Fruit fly (Drosophila melanogaster): ENCODE data around the gene GstT4.
A peak's percentile ranks its signal among the peaks of the same experiment; 100 is the strongest.

The GstT4 gene

DNA sequence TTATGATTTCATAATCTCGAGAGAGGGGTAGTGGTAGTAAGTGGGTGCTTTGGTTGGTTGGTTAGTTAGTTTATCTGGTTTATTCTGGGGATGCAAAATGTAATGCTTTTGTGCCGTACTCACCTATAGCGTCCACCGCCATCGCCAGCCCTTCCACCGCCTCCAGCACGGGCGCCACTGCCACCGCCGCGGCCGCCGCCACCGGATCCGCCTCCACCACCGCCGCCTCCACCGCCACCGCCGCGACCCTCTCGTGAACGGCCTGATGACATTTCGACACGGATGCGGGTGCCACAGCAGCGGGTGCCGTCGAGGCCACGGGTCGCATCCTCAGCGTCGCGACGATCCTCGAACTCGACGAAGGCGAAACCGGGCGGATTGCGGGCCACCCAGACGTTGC lies 20.4 kb upstream of the GstT4 start:
- no peak for TF ChIP-seq noc (tag; optimal IDR thresholded peaks at IDR 0.05)

DNA sequence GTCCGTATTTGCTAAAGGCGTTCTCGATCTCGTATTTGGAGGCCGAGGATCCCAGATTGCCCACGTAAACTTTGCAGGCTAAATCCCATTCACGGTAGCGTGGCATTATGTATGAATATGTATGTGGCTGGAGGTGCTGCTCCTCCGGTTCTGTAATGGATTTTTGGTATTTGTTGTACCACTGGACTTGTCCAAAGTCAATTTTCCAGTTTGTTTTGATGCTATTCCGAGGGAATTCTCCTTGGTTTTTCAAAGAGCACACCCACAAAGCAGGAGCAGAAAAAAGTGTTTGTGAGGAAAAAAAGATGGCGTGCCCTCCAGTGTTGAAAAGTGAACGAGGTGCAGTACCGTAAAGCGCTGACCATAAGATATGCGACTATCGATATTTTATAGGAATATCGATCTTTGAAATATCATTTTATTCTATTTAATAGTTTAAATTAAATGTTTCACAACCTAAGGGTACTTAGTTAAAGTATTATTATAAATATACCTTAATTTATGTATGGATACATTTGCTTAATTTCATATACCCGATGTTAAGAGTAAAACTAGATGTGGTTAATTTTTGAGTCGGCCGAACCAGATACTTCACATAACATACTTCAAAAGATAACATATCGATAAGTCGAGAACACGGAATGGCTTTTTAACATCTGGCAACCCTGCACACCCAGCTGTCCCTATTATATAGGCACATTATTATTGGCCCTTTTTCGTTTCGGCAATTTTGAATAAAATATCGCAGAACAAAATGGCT lies 19.8 kb upstream of the GstT4 start, which contains the start of the genes Rbp1-like and Tim9a:
TSS of gene Rbp1-like (minus strand) at position 295 of the 760 bp plus-strand sequence.
TSS of gene Tim9a (plus strand) at position 628 of the 760 bp plus-strand sequence.
- peak; percentile 66 for TF ChIP-seq noc (tag; optimal IDR thresholded peaks at IDR 0.05)

DNA sequence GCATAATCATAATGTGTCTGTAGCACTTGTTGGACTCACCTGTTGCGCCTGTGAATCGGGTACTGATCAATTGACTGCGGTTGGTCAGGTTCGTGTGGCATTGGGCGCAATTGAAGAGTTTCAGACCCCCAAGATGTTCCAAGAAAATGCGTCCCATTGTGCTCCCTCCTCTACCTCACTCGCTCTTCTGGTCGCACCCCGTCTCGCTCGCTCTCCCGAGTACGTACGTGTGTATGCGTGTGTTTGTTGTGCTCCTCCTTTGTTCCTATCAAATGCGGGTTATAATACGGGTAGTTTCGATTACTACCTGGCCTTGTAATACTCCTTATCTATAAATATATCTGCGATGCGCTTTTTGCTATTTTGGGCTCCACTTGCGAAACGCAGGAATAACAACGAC lies 17.8 kb upstream of the GstT4 start:
- no peak for TF ChIP-seq noc (tag; optimal IDR thresholded peaks at IDR 0.05)

DNA sequence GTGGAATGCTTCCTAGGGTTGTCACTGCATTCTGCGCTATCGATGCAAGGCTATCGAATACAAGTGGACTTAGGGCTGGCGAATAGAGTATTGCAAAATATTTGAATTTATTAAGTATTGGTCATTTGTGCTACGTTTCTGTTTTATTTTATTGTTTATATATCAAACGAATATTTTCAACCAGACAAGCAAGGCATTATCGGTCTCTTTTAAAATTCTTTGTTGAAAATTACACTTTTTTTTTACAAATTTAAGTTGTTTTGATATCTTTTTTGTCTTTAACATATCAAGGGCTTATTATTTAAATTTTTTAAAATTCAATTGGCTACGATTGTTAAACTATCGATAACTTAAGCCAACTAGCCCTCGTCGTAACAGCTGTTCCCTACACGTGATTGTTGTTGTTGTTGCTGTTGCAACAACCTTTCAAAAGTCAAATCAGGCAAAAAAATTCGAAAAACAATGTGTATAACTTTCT lies 17.1 kb upstream of the GstT4 start, which contains the start of the genes Ype and CG1662:
TSS of gene Ype (minus strand) at position 45 of the 478 bp plus-strand sequence.
TSS of gene CG1662 (plus strand) at position 191 of the 478 bp plus-strand sequence.
- peak; percentile 81 for TF ChIP-seq noc (tag; optimal IDR thresholded peaks at IDR 0.05)

- TF ChIP-seq noc (tag; optimal IDR thresholded peaks at IDR 0.05), result peak; percentile 97
Measured at dm6 chrX:13390465-13391173, 13.9 kb upstream of the GstT4 start.

DNA sequence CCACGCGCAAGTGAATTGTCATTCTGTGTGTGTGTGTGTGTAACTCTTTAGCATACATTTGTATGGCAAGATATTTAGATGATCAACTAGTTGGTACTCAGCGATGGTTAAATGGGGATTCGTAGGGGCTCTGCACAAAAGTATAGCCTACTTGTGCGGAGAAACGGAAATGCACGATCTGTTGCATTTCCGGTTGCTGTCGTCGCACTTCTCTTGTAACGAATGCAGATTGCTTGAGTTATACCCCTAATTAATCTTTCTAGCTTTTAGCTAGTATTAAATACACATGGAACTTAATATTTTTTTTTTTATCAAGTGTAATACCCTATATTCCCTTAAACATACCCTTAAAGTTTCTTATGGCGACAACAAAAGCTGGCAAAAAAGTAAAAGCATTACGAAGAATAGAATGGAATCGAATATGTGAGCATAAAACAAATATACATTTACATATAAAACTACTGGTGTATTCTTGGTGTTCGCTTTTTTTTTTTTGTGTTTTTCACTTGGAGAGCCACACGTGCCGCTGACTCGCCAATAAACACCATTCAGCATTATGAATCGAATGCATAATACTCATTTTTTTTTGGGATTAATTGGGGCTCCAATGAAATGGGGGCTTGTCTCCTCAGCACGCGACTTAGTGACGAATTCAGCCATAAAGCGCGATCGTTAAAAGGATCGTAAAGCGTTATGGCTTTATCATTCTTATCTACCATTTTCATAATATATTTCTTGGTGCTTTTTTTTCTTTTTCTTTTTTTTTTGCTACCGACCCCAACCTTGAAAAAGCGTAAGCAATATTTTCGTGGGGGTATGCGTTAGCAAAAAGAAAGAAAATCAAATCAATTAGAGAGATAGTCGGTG lies 13.1 kb upstream of the GstT4 start:
- peak; percentile 81 for TF ChIP-seq noc (tag; optimal IDR thresholded peaks at IDR 0.05)

- no peak for TF ChIP-seq noc (tag; optimal IDR thresholded peaks at IDR 0.05)
Measured at dm6 chrX:13392041-13392353, 12.6 kb upstream of the GstT4 start.

DNA sequence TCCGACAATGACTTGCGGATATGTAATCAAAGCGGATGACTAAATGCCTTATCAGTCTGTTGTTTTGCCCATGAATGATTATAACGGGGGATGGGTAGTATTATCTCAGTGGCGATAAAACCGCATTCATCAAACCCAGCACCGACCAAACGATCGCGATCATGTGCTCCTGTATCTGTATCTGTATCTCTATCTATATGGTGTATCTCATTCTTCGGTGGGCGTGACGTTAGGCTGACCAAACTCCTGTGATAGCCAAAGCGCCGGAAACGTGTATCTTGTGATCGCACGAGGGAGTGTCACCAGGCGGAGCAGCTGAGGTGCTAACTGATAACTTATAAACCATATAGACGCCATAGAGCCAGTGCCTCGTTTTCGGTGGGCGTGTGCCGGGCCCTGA lies 11.8 kb upstream of the GstT4 start:
- peak; percentile 6 for TF ChIP-seq noc (tag; optimal IDR thresholded peaks at IDR 0.05)

DNA sequence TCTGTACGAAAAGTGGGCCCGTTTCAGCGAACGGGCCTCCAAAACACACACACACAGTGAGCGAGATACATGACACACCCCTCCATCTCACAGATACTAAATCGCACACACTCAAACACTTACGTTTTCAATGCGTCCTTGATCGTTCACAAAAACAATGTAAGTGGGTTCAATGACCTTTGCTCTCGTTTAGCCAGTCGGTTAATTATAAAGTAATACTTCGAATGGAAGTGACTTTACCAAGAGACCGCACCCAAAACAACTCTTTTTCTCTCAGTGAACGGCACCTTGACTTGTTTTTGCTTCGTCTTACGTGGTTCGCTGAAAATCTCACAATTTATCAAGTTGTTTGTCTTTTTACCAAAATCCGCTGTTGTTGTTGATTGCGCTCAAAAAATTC lies 10.2 kb upstream of the GstT4 start:
- TF ChIP-seq noc (tag; optimal IDR thresholded peaks at IDR 0.05), result no peak

- no peak for TF ChIP-seq noc (tag; optimal IDR thresholded peaks at IDR 0.05)
Measured at dm6 chrX:13395020-13395419, 9.5 kb upstream of the GstT4 start.

dm6 chrX:13395988-13396377 lies 8.6 kb upstream of the GstT4 start:
- no peak for TF ChIP-seq noc (tag; optimal IDR thresholded peaks at IDR 0.05)

DNA sequence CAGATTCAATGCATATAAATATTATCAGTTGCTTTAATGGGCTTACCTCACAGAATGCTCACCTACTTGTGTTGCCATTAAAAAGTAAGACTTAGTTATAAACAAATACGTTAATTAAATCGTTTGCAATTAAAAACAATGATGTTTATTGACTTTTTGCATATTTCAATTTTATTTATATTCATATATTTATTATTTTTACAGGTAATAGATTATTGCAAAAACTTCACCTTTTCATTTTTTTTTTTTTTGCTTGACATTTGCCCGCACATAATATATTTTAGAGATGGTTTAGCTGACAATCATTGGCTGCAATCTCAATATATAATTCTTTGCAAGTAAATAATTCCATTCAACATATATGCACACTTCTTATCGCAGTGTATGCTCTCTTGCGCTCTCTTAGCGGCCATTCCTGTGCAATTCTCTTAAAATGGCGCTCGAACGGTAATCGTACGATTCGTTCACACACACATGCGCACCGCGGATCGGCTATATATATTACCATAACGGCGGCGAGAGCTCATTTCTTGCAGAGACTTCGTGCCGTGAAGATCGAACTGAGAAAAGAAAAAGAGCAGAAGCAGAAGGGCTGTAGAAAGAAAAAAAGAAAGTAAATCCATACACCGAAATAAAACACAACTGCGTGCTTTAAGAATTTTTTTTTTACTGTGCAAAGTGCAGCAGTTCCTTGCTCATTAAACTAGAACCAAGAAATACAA lies 8.0 kb upstream of the GstT4 start, which contains the start of gene Bcat:
TSS of gene Bcat (plus strand) at position 522 of the 722 bp plus-strand sequence.
- TF ChIP-seq noc (tag; optimal IDR thresholded peaks at IDR 0.05), result peak; percentile 84

DNA sequence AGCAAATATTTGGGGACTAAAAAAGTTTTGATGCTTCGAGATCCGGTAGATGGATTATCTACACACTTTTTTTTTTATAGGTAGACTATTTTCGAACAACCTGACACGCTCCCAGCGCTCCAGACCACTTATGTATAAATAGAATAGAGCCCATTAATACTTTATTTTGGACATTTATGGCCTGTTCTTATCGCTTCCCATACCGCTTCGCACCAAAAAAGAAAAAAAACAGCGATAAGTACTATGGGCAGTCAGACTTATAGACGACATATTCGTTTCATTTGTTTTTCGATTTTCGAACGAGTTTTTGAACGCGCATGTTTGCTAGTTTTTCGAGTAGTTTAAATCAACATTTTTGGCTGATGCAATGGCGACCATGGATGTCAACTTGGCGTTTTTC lies 6.9 kb upstream of the GstT4 start:
- peak; percentile 62 for TF ChIP-seq noc (tag; optimal IDR thresholded peaks at IDR 0.05)

- TF ChIP-seq noc (tag; optimal IDR thresholded peaks at IDR 0.05), result no peak
Measured at dm6 chrX:13401245-13401644, 3.3 kb upstream of the GstT4 start.

- TF ChIP-seq noc (tag; optimal IDR thresholded peaks at IDR 0.05), result no peak
Measured at dm6 chrX:13402763-13403162, 1.8 kb upstream of the GstT4 start, which contains the start of gene CG12725. TSS of gene CG12725 (minus strand) at chrX:13402863.
